Worm (Caenorhabditis elegans) whole organism, early embryonic: ENCODE results near the gene K02E10.6.

ENCODE experiments used
- B0310.2 ChIP-seq: sonication (generic microtip); optimal IDR thresholded peaks from 2 replicates; lab custom pipeline; 2016; ENCODE audit warnings: mild to moderate bottlenecking, missing genetic modification characterization, missing compliant biosample characterization
- F13C5.2 ChIP-seq: sonication (generic microtip); optimal IDR thresholded peaks from 2 replicates; lab custom pipeline; 2017; ENCODE audit warnings: mild to moderate bottlenecking, missing genetic modification characterization, inconsistent platforms, missing compliant biosample characterization
- aly-1 ChIP-seq: sonication (generic microtip); optimal IDR thresholded peaks from 2 replicates; lab custom pipeline; 2016; ENCODE audit warnings: missing genetic modification characterization, missing compliant biosample characterization
- ama-1 ChIP-seq: fragments of 150-350 bp; optimal IDR thresholded peaks from 2 replicates; lab custom pipeline; 2014
- ceh-13 ChIP-seq: fragments of 200-800 bp; sonication (Bioruptor generic); optimal IDR thresholded peaks from 2 replicates; lab custom pipeline; 2018; ENCODE audit warnings: mild to moderate bottlenecking, missing genetic modification characterization, missing compliant biosample characterization
- ceh-36 ChIP-seq: sonication (generic microtip); optimal IDR thresholded peaks from 2 replicates; lab custom pipeline; 2016; ENCODE audit warnings: missing genetic modification characterization, inconsistent platforms, missing compliant biosample characterization
- ets-7 ChIP-seq: sonication (generic microtip); optimal IDR thresholded peaks from 2 replicates; lab custom pipeline; 2016; ENCODE audit warnings: missing genotype, missing genetic modification characterization, missing compliant biosample characterization
- flt-1 ChIP-seq: fragments of 200-800 bp; sonication (Bioruptor generic); IDR thresholded peaks from 2 replicates; pipeline ENCODE4 v1.3.6; 2022; ENCODE audit warnings: missing genetic modification characterization, missing compliant biosample characterization
- hmbx-1 ChIP-seq: sonication (generic microtip); optimal IDR thresholded peaks from 2 replicates; lab custom pipeline; 2016; ENCODE audit warnings: mild to moderate bottlenecking, missing genetic modification characterization, missing compliant biosample characterization
- hmg-4 ChIP-seq: fragments of 200-800 bp; sonication (Bioruptor generic); optimal IDR thresholded peaks from 2 replicates; lab custom pipeline; 2018; ENCODE audit warnings: mild to moderate bottlenecking, missing genetic modification characterization, missing compliant biosample characterization
- hnd-1 ChIP-seq: sonication (generic microtip); optimal IDR thresholded peaks from 2 replicates; lab custom pipeline; 2016; ENCODE audit warnings: missing genetic modification characterization, missing compliant biosample characterization
- pes-1 ChIP-seq: fragments of 200-800 bp; sonication (Bioruptor generic); IDR thresholded peaks from 2 replicates; pipeline ENCODE4 v1.3.6; 2022; ENCODE audit warnings: missing genetic modification reagents, missing genetic modification characterization, missing compliant biosample characterization
- scrt-1 ChIP-seq: fragments of 200-800 bp; sonication (Bioruptor generic); IDR thresholded peaks from 2 replicates; pipeline ENCODE4 v1.3.6; 2022; ENCODE audit warnings: missing genetic modification characterization, missing compliant biosample characterization
- sea-1 ChIP-seq: fragments of 200-800 bp; sonication (Bioruptor generic); conservative IDR thresholded peaks from 2 replicates; pipeline ENCODE4 v1.3.6; 2022; ENCODE audit warnings: missing genetic modification characterization, missing compliant biosample characterization
- tbx-11 ChIP-seq: fragments of 200-800 bp; sonication (Bioruptor generic); IDR thresholded peaks from 2 replicates; pipeline ENCODE4 v1.3.6; 2022; ENCODE audit warnings: missing genetic modification characterization, missing compliant biosample characterization
- tbx-37 ChIP-seq: fragments of 200-800 bp; sonication (Bioruptor generic); conservative IDR thresholded peaks from 2 replicates; pipeline ENCODE4 v1.3.6; 2022; ENCODE audit warnings: missing genetic modification reagents, missing genetic modification characterization, missing compliant biosample characterization
- tra-4 ChIP-seq: sonication (generic microtip); optimal IDR thresholded peaks from 2 replicates; lab custom pipeline; 2017; ENCODE audit warnings: missing genetic modification characterization, missing compliant biosample characterization

The K02E10.6 gene

ce11 chrX:2471303-2471702 lies 11.3 kb downstream of the K02E10.6 start, which contains the start of gene R04B3.1:
Gene R04B3.1 (minus strand): TSS chrX:2471403.
- TF ChIP-seq ceh-36, result no peak
- no peak for TF ChIP-seq scrt-1 (GFP tag; lab: Robert Waterston, UW)
- TF ChIP-seq ets-7 (tag; lab: Kevin White, UChicago), result no peak
- no peak for TF ChIP-seq pes-1 (GFP tag; lab: Robert Waterston, UW)
- TF ChIP-seq tbx-11 (GFP tag; lab: Robert Waterston, UW), result no peak

DNA sequence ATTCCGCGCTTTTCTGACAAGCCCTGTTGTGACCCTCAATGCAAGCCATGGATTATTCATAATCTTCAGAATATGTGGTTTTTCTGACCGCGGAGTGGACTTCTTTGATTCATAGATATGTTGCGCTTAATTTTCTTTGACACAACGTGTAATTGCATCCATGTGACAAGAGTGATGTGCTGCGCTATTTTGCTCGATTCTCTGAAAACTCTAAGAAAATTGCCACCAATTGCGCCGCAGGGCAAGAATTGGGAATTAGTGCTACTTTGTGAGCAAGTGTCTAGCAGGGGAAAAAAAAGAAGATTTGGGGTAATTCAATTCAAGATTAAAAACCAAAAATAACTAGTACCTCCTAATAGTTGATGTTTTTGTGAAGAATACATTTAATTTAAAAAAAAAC lies 18.5 kb downstream of the K02E10.6 start:
- no peak for TF ChIP-seq ama-1 (lab: Kevin White, UChicago)
- no peak for TF ChIP-seq F13C5.2 (tag; lab: Kevin White, UChicago)

DNA sequence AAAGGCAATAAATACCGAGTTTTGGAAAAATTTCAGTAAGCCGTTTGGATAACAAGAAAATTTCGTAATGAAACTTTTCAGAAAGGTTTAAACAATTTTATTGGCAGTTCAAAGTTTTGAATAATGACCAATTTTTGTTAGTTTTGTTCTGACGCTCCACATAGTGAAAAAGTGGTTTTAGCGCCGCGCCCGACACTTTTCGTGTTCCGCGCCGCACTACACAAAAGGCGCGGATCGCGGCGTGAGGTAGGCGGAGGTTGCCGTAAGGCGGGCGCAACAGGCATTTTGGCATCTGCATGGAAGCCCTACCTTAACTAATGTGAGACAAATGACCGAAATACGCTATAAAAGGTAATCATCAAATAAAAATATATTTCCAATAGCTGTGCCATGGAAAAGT lies 20.8 kb downstream of the K02E10.6 start:
- TF ChIP-seq ceh-36 (no peak), flt-1 (no peak), F13C5.2 (tag; lab: Kevin White, UChicago) (no peak), hnd-1 (tag; lab: Kevin White, UChicago) (no peak), tbx-37 (GFP tag; lab: Robert Waterston, UW) (no peak), B0310.2 (tag; lab: Kevin White, UChicago) (no peak), pes-1 (GFP tag; lab: Robert Waterston, UW) (no peak), aly-1 (tag; lab: Kevin White, UChicago) (no peak), ama-1 (lab: Kevin White, UChicago) (no peak)

DNA sequence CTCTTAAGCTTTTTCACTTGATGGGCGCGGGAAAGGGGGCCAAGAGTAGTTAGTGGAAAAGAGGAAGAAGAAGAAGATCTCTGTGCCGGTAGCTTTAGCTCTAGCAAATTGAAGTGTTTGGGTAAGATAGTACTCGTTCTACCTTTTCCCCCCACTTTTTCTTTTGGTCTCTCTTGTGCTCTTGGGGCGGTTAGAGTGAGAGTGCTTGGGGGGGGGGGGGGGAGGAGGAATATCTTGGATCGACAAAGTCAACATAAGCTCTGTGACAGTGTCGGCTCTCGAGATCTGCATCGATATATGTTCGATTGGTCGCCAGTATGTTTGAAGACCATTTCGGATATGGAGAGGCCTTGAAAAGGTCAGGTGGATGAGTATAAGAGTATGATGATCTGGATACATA lies 22.8 kb downstream of the K02E10.6 start, which contains the start of gene fox-1:
TSS of gene fox-1 (minus strand) at position 101 of the 400 bp plus-strand sequence.
- TF ChIP-seq flt-1, result no peak
- TF ChIP-seq aly-1 (tag; lab: Kevin White, UChicago), result no peak
- no peak for TF ChIP-seq hmbx-1
- TF ChIP-seq tra-4, result no peak
- TF ChIP-seq ets-7 (tag; lab: Kevin White, UChicago), result no peak
- TF ChIP-seq ceh-36, result no peak
- no peak for TF ChIP-seq pes-1 (GFP tag; lab: Robert Waterston, UW)
- TF ChIP-seq hmg-4 (GFP tag; lab: Kevin White, UChicago), result no peak

ce11 chrX:2457461-2457860 lies 25.1 kb downstream of the K02E10.6 start:
- TF ChIP-seq tra-4 (no peak), scrt-1 (GFP tag; lab: Robert Waterston, UW) (no peak), sea-1 (GFP tag; lab: Robert Waterston, UW) (no peak), tbx-11 (GFP tag; lab: Robert Waterston, UW) (no peak), ets-7 (tag; lab: Kevin White, UChicago) (no peak), B0310.2 (tag; lab: Kevin White, UChicago) (no peak), tbx-37 (GFP tag; lab: Robert Waterston, UW) (no peak), ceh-36 (no peak), hnd-1 (tag; lab: Kevin White, UChicago) (no peak), ama-1 (lab: Kevin White, UChicago) (no peak)

DNA sequence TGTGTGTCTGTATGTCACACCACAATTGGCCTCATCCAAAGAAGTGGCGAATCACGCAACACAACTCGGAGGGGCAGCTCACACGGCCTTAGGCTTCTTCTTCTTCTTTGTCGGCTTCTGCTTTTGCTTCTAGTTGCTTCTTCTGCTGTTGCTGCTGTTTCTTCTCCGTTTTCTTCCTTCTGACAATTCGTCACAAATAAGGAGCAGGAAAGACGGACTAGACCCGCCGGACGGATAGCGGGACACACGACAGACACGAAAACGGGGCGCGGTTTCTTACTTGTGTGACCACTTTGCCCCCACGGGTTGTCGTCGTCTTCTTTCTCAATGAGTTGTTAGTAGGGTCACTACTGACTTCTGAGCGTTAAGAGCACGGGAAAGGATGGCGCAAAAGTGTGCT lies 26.4 kb downstream of the K02E10.6 start:
- no peak for TF ChIP-seq ets-7 (tag; lab: Kevin White, UChicago)
- no peak for TF ChIP-seq tbx-37 (GFP tag; lab: Robert Waterston, UW)
- no peak for TF ChIP-seq sea-1 (GFP tag; lab: Robert Waterston, UW)
- TF ChIP-seq hnd-1 (tag; lab: Kevin White, UChicago), result no peak
- TF ChIP-seq tra-4, result no peak
- no peak for TF ChIP-seq ama-1 (lab: Kevin White, UChicago)

DNA sequence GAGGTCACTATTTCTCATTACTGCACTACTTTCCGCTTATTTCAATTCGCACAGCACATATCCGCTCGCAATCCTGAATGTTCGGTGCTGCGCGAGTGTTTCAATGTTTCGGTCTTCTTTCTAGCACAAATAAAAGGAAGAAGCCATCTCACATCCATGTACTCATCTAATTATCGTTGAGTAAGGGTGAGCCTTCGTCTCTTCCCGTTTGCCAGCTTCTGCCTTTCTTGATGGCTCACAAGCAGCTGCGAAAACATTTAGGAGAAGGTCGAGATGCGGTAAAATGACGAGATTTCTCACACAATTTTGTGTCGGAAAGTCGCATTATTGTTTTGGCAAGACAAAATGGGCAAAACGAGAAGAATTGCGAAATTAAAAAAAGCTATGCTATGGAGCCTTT lies 27.7 kb downstream of the K02E10.6 start:
- TF ChIP-seq hmg-4 (GFP tag; lab: Kevin White, UChicago) (no peak), tbx-37 (GFP tag; lab: Robert Waterston, UW) (no peak)

- TF ChIP-seq ceh-13 (GFP tag; lab: Kevin White, UChicago) (no peak), pes-1 (GFP tag; lab: Robert Waterston, UW) (0 out of 2 replicates have a peak, but pooled peaks have one; percentile 43), hmg-4 (GFP tag; lab: Kevin White, UChicago) (peak; percentile 63), F13C5.2 (tag; lab: Kevin White, UChicago) (no peak)
Measured at ce11 chrX:2452716-2453115, 29.9 kb downstream of the K02E10.6 start.

DNA sequence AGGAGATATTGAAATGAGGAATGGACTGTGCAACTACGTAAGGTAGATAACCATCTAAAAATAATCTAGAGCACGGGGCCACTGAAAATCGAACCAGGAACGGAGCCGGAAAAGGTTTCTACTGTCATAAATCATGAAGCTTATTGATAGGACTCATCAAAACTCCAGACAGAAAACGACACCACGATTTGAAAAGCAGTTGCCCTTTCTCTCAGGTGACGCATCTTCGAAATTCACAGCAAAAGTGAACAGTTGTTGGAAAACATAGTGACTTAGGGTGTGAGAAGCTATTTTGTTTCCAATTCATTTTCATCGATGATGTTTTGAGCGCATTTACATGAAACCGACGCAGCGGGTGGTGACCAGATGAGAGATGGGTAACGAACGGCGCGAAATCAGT lies 30.3 kb downstream of the K02E10.6 start:
- TF ChIP-seq B0310.2 (tag; lab: Kevin White, UChicago), result no peak
- no peak for TF ChIP-seq ama-1 (lab: Kevin White, UChicago)
- no peak for TF ChIP-seq ceh-36
- no peak for TF ChIP-seq F13C5.2 (tag; lab: Kevin White, UChicago)
- no peak for TF ChIP-seq tbx-11 (GFP tag; lab: Robert Waterston, UW)
- TF ChIP-seq hmg-4 (GFP tag; lab: Kevin White, UChicago), result no peak

DNA sequence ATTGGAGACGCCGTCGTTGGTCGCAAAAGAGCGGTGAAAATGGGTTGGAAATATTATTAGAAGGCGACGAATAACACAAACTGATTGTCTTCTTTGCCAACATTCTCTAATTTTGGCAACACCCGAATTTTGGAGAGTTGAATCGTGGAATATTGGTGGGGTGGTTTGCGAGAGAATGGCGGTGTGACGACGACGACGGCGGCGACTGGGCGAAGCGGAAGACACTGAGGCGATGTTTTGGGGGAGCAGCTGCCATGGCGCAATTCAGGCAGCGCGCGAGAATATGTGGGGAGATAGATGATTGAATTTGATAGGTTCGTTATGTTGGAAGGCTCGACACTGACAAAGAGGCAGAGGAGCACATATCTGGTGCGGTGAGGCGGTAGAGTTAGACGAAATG lies 31.6 kb downstream of the K02E10.6 start:
- TF ChIP-seq aly-1 (tag; lab: Kevin White, UChicago), result no peak
- TF ChIP-seq hnd-1 (tag; lab: Kevin White, UChicago), result no peak
- no peak for TF ChIP-seq ama-1 (lab: Kevin White, UChicago)
- TF ChIP-seq scrt-1 (GFP tag; lab: Robert Waterston, UW), result no peak
- no peak for TF ChIP-seq ets-7 (tag; lab: Kevin White, UChicago)
- TF ChIP-seq tbx-11 (GFP tag; lab: Robert Waterston, UW), result no peak
- TF ChIP-seq tra-4, result no peak
- TF ChIP-seq F13C5.2 (tag; lab: Kevin White, UChicago), result no peak
- TF ChIP-seq ceh-13 (GFP tag; lab: Kevin White, UChicago), result no peak
- no peak for TF ChIP-seq tbx-37 (GFP tag; lab: Robert Waterston, UW)
- TF ChIP-seq ceh-36, result no peak
- TF ChIP-seq hmg-4 (GFP tag; lab: Kevin White, UChicago), result no peak
- TF ChIP-seq pes-1 (GFP tag; lab: Robert Waterston, UW), result no peak
- TF ChIP-seq hmbx-1, result no peak
- no peak for TF ChIP-seq flt-1
- no peak for TF ChIP-seq sea-1 (GFP tag; lab: Robert Waterston, UW)
